Worm (Caenorhabditis elegans): ENCODE results near the gene ZK1098.2.

DNA sequence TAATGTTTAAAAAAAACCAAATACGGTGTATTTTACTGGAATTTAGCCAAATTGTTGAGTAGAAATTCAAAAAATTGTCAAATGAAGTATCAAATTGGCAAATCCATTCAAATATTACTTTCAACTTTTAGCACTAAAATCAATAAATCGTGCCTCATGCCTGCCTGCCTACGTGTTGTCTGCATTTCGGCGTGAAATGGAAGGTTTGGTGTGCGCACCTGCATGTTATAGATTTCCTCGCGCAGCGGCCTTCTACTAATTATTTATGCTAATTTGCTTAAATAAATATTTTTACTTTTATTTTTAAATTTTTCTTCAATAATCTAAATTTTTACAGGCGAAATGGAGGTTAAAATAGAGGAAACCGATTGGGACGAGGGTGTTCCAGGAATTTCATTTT is at the start of gene ZK1098.2:
- TF ChIP-seq flt-1 (GFP tag; IDR thresholded peaks at IDR 0.05) = no peak
- no peak for TF ChIP-seq hnd-1 (tag; optimal IDR thresholded peaks at IDR 0.05)
- no peak for TF ChIP-seq hmg-4 (GFP tag; optimal IDR thresholded peaks at IDR 0.05)
- TF ChIP-seq ama-1 (optimal IDR thresholded peaks at IDR 0.05) = no peak
- no peak for TF ChIP-seq ceh-36 (tag; optimal IDR thresholded peaks at IDR 0.05)
- TF ChIP-seq ceh-13 (GFP tag; optimal IDR thresholded peaks at IDR 0.05) = no peak
- no peak for TF ChIP-seq tbx-37 (GFP tag; conservative IDR thresholded peaks at IDR 0.05)
- TF ChIP-seq aly-1 (tag; optimal IDR thresholded peaks at IDR 0.05) = no peak
- no peak for TF ChIP-seq ets-7 (tag; optimal IDR thresholded peaks at IDR 0.05)
- TF ChIP-seq sea-1 (GFP tag; conservative IDR thresholded peaks at IDR 0.05) = no peak

Measured in whole organism, early embryonic.